Worm (Caenorhabditis elegans) whole organism, L1 larva: ENCODE results near the gene M88.4.

Source experiments
- C04F5.9 ChIP-seq: sonication (generic microtip); optimal IDR thresholded peaks from 2 replicates; lab custom pipeline; 2016; ENCODE audit warnings: missing genetic modification characterization, missing compliant biosample characterization
- C16A3.4 ChIP-seq: fragments of 150-350 bp; optimal IDR thresholded peaks from 2 replicates; lab custom pipeline; 2014; ENCODE audit warnings: missing biosample characterization, missing genetic modification characterization
- C34B4.2 ChIP-seq: sonication (generic microtip); optimal IDR thresholded peaks from 2 replicates; lab custom pipeline; 2017; ENCODE audit warnings: mild to moderate bottlenecking, missing genetic modification characterization, missing compliant biosample characterization
- Y116A8C.19 ChIP-seq: sonication (generic microtip); optimal IDR thresholded peaks from 2 replicates; lab custom pipeline; 2016; ENCODE audit warnings: missing compliant biosample characterization, missing genetic modification characterization, borderline replicate concordance
- aha-1 ChIP-seq: fragments of 150-350 bp; optimal IDR thresholded peaks from 2 replicates; lab custom pipeline; 2014; ENCODE audit warnings: missing biosample characterization, missing genetic modification characterization
- blmp-1 ChIP-seq: fragments of 150-350 bp; optimal IDR thresholded peaks from 2 replicates; lab custom pipeline; 2014; ENCODE audit warnings: missing biosample characterization, missing genetic modification characterization
- ceh-63 ChIP-seq: fragments of 200-800 bp; sonication (Bioruptor generic); optimal IDR thresholded peaks from 2 replicates; lab custom pipeline; 2018; ENCODE audit warnings: mild to moderate bottlenecking, missing genetic modification characterization, missing compliant biosample characterization
- ceh-8 ChIP-seq: fragments of 200-800 bp; sonication (Bioruptor generic); optimal IDR thresholded peaks from 2 replicates; lab custom pipeline; 2018; ENCODE audit warnings: mild to moderate bottlenecking, missing genetic modification characterization, moderate library complexity, missing compliant biosample characterization
- ces-1 ChIP-seq: fragments of 150-350 bp; optimal IDR thresholded peaks from 2 replicates; lab custom pipeline; 2014; ENCODE audit warnings: missing biosample characterization, missing genetic modification reagents, missing genetic modification characterization
- dpl-1 ChIP-seq, 3 experiments: fragments of 150-350 bp in 2 of 3; sonication (generic microtip) in 1 of 3; optimal IDR thresholded peaks; 2 replicates each; lab custom pipeline; 2014 to 2017; ENCODE audit warnings: missing biosample characterization in 3 of 3, missing genetic modification characterization in 3 of 3, missing genetic modification reagents in 3 of 3
- egl-13 ChIP-seq: sonication (generic microtip); optimal IDR thresholded peaks from 2 replicates; lab custom pipeline; 2016; ENCODE audit warnings: missing genotype, missing genetic modification reagents, missing genetic modification characterization, missing compliant biosample characterization
- elt-2 ChIP-seq: sonication (generic microtip); optimal IDR thresholded peaks from 2 replicates; lab custom pipeline; 2016; ENCODE audit warnings: missing genetic modification characterization, mild to moderate bottlenecking, inconsistent platforms, missing compliant biosample characterization, missing genetic modification reagents
- ets-5 ChIP-seq: fragments of 200-800 bp; sonication (Bioruptor generic); IDR thresholded peaks from 2 replicates; pipeline ENCODE4 v1.3.6; 2022; ENCODE audit warnings: missing genetic modification characterization, missing compliant biosample characterization
- fkh-10 ChIP-seq: sonication (generic microtip); optimal IDR thresholded peaks from 2 replicates; lab custom pipeline; 2017; ENCODE audit warnings: missing biosample characterization, missing genetic modification reagents, missing genetic modification characterization
- fos-1 ChIP-seq: fragments of 150-350 bp; optimal IDR thresholded peaks from 2 replicates; lab custom pipeline; 2014; ENCODE audit warnings: missing biosample characterization, missing genetic modification characterization
- grh-1 ChIP-seq: fragments of 200-800 bp; sonication (Bioruptor generic); IDR thresholded peaks from 2 replicates; pipeline ENCODE4 v1.3.6; 2022; ENCODE audit warnings: missing genetic modification reagents, missing genetic modification characterization, missing compliant biosample characterization
- hlh-17 ChIP-seq: fragments of 200-800 bp; sonication (Bioruptor generic); optimal IDR thresholded peaks from 2 replicates; lab custom pipeline; 2018; ENCODE audit warnings: missing genetic modification characterization, mild to moderate bottlenecking, missing compliant biosample characterization, moderate library complexity, borderline replicate concordance
- hlh-4 ChIP-seq: sonication (generic microtip); optimal IDR thresholded peaks from 2 replicates; lab custom pipeline; 2016; ENCODE audit warnings: mild to moderate bottlenecking, missing genetic modification characterization, missing compliant biosample characterization
- hpl-2 ChIP-seq: fragments of 150-350 bp; optimal IDR thresholded peaks from 2 replicates; lab custom pipeline; 2014; ENCODE audit warnings: missing biosample characterization, missing genetic modification reagents, missing genetic modification characterization
- lin-13 ChIP-seq: fragments of 150-350 bp; optimal IDR thresholded peaks from 2 replicates; lab custom pipeline; 2014; ENCODE audit warnings: missing biosample characterization, missing genetic modification reagents, missing genetic modification characterization
- lin-35 ChIP-seq, 2 experiments: fragments of 150-350 bp; optimal IDR thresholded peaks; 2 replicates each; lab custom pipeline; 2014; ENCODE audit warnings: missing biosample characterization in 2 of 2, missing genetic modification characterization in 2 of 2, missing genetic modification reagents in 2 of 2
- lin-39 ChIP-seq: fragments of 150-350 bp; optimal IDR thresholded peaks from 2 replicates; lab custom pipeline; 2014; ENCODE audit warnings: missing biosample characterization, missing genetic modification reagents, missing genetic modification characterization
- lir-3 ChIP-seq: sonication (generic microtip); optimal IDR thresholded peaks from 2 replicates; lab custom pipeline; 2016; ENCODE audit warnings: mild to moderate bottlenecking, missing genetic modification characterization, moderate library complexity, missing compliant biosample characterization; ENCODE audit not compliant: poor library complexity
- mab-9 ChIP-seq: fragments of 200-800 bp; sonication (Bioruptor generic); IDR thresholded peaks from 2 replicates; pipeline ENCODE4 v1.3.6; 2022; ENCODE audit warnings: missing genetic modification reagents, missing genetic modification characterization, missing compliant biosample characterization
- mdl-1 ChIP-seq, 2 experiments: fragments of 150-350 bp; optimal IDR thresholded peaks; 2 replicates each; lab custom pipeline; 2014 to 2017; ENCODE audit warnings: missing biosample characterization in 2 of 2, missing genetic modification characterization in 2 of 2, inconsistent platforms in 1 of 2
- mef-2 ChIP-seq: fragments of 150-350 bp; optimal IDR thresholded peaks from 2 replicates; lab custom pipeline; 2014; ENCODE audit warnings: missing biosample characterization, missing genetic modification characterization
- nhr-12 ChIP-seq: sonication (generic microtip); optimal IDR thresholded peaks from 2 replicates; lab custom pipeline; 2017; ENCODE audit warnings: missing biosample characterization, missing genetic modification characterization
- nhr-19 ChIP-seq: fragments of 200-800 bp; sonication (Bioruptor generic); conservative IDR thresholded peaks from 2 replicates; pipeline ENCODE4 v1.3.6; 2022; ENCODE audit warnings: missing genetic modification characterization, missing compliant biosample characterization
- nhr-20 ChIP-seq: sonication (generic microtip); optimal IDR thresholded peaks from 2 replicates; lab custom pipeline; 2016; ENCODE audit warnings: mild to moderate bottlenecking, missing genetic modification characterization, missing compliant biosample characterization
- nhr-237 ChIP-seq: fragments of 150-350 bp; optimal IDR thresholded peaks from 2 replicates; lab custom pipeline; 2014; ENCODE audit warnings: missing biosample characterization, missing genetic modification characterization
- nhr-28 ChIP-seq: fragments of 150-350 bp; optimal IDR thresholded peaks from 2 replicates; lab custom pipeline; 2014; ENCODE audit warnings: missing biosample characterization, missing genetic modification characterization
- nhr-71 ChIP-seq: sonication (generic microtip); optimal IDR thresholded peaks from 2 replicates; lab custom pipeline; 2016; ENCODE audit warnings: mild to moderate bottlenecking, missing genetic modification characterization, moderate library complexity, missing compliant biosample characterization
- nhr-76 ChIP-seq: sonication (generic microtip); optimal IDR thresholded peaks from 2 replicates; lab custom pipeline; 2017; ENCODE audit warnings: missing biosample characterization, missing genetic modification characterization
- nhr-77 ChIP-seq: fragments of 150-350 bp; optimal IDR thresholded peaks from 2 replicates; lab custom pipeline; 2014; ENCODE audit warnings: missing biosample characterization, missing genetic modification characterization
- nhr-84 ChIP-seq: sonication (generic microtip); optimal IDR thresholded peaks from 2 replicates; lab custom pipeline; 2017; ENCODE audit warnings: missing biosample characterization, missing genetic modification characterization
- pqm-1 ChIP-seq: sonication (generic microtip); optimal IDR thresholded peaks from 3 replicates; lab custom pipeline; 2017; ENCODE audit warnings: missing biosample characterization, missing genetic modification characterization
- skn-1 ChIP-seq: fragments of 150-350 bp; optimal IDR thresholded peaks from 2 replicates; lab custom pipeline; 2014; ENCODE audit warnings: missing biosample characterization, missing genetic modification characterization
- snpc-4 ChIP-seq: fragments of 150-350 bp; optimal IDR thresholded peaks from 2 replicates; lab custom pipeline; 2014; ENCODE audit warnings: missing biosample characterization, missing genetic modification characterization
- snu-23 ChIP-seq: sonication (generic microtip); optimal IDR thresholded peaks from 2 replicates; lab custom pipeline; 2016; ENCODE audit warnings: missing genetic modification characterization, missing compliant biosample characterization
- sox-4 ChIP-seq: sonication (generic microtip); optimal IDR thresholded peaks from 2 replicates; lab custom pipeline; 2016; ENCODE audit warnings: missing genetic modification characterization, missing compliant biosample characterization
- sptf-1 ChIP-seq: fragments of 150-350 bp; optimal IDR thresholded peaks from 2 replicates; lab custom pipeline; 2014; ENCODE audit warnings: missing biosample characterization, missing genetic modification characterization
- sup-37 ChIP-seq: fragments of 200-800 bp; sonication (Bioruptor generic); optimal IDR thresholded peaks from 2 replicates; lab custom pipeline; 2018; ENCODE audit warnings: mild to moderate bottlenecking, missing genetic modification characterization, missing compliant biosample characterization
- swsn-7 ChIP-seq: sonication (generic microtip); optimal IDR thresholded peaks from 2 replicates; lab custom pipeline; 2016; ENCODE audit warnings: missing genetic modification characterization, missing compliant biosample characterization
- unc-98 ChIP-seq: fragments of 200-800 bp; sonication (Bioruptor generic); IDR thresholded peaks from 2 replicates; pipeline ENCODE4 v1.3.6; 2022; ENCODE audit warnings: missing genetic modification characterization, missing compliant biosample characterization
- vab-15 ChIP-seq: sonication (generic microtip); optimal IDR thresholded peaks from 2 replicates; lab custom pipeline; 2017; ENCODE audit warnings: missing genotype, mild to moderate bottlenecking, missing genetic modification characterization, missing compliant biosample characterization
- xbp-1 ChIP-seq: sonication (generic microtip); optimal IDR thresholded peaks from 2 replicates; lab custom pipeline; 2016; ENCODE audit warnings: missing genetic modification characterization, missing compliant biosample characterization
- zag-1 ChIP-seq: fragments of 150-350 bp; optimal IDR thresholded peaks from 2 replicates; lab custom pipeline; 2014; ENCODE audit warnings: missing biosample characterization, missing genetic modification characterization
- zip-4 ChIP-seq: fragments of 200-800 bp; sonication (Bioruptor generic); optimal IDR thresholded peaks from 2 replicates; lab custom pipeline; 2018; ENCODE audit warnings: mild to moderate bottlenecking, missing genetic modification characterization, moderate library complexity, missing compliant biosample characterization

The M88.4 gene

DNA sequence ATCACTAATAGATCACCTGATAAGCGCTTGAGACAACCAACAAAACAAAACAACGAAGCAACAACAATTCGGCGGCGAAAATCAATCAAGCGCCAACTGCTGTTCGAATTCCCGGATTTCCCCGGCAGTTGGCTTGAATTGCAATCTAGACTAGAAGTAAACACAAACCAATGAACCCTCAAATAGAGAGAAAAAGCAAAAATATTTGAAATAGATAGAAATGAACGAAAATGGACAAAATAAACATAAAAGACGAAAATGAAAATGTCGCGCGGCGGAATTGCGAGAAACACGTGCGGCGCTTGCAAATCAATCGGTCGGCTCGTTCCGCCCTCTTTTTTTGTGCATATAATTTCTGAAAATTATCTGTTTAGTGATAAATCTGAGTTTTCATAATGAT is 19.6 kb downstream of the M88.4 start, which contains the start of gene idhg-1 (continued):
- TF ChIP-seq C16A3.4 (tag; lab: Kevin White, UChicago) (peak; percentile 64), lin-39 (peak; percentile 35), nhr-237 (no peak), skn-1 (tag; lab: Kevin White, UChicago) (peak; percentile 49), snpc-4 (tag; lab: Kevin White, UChicago) (peak; percentile 58), nhr-28 (tag; lab: Kevin White, UChicago) (no peak), C04F5.9 (tag; lab: Kevin White, UChicago) (no peak), snu-23 (GFP tag; lab: Kevin White, UChicago) (peak; percentile 85), unc-98 (GFP tag; lab: Robert Waterston, UW) (no peak), dpl-1 (GFP tag; optimal IDR thresholded peaks at IDR 0.05; lab: Kevin White, UChicago) (peak; percentile 47 to 61 (median 58)), lin-13 (peak; percentile 41), sptf-1 (tag; lab: Kevin White, UChicago) (no peak), hlh-17 (no peak), grh-1 (GFP tag; lab: Robert Waterston, UW) (no peak), fos-1 (no peak), nhr-20 (tag; lab: Kevin White, UChicago) (peak; percentile 72), blmp-1 (tag; lab: Kevin White, UChicago) (peak; percentile 33), pqm-1 (no peak), ets-5 (no peak), nhr-84 (tag; lab: Kevin White, UChicago) (peak; percentile 26), mab-9 (no peak), mef-2 (tag; lab: Kevin White, UChicago) (no peak), hlh-4 (no peak), nhr-19 (GFP tag; lab: Robert Waterston, UW) (peak; percentile 88), zip-4 (GFP tag; lab: Kevin White, UChicago) (no peak), nhr-12 (tag; lab: Kevin White, UChicago) (no peak), elt-2 (tag; lab: Kevin White, UChicago) (peak; percentile 67), xbp-1 (peak; percentile 71), hpl-2 (GFP tag; lab: Kevin White, UChicago) (no peak), lir-3 (peak; percentile 63), swsn-7 (peak; percentile 84), sox-4 (tag; lab: Kevin White, UChicago) (peak; percentile 24), lin-35 (GFP tag; optimal IDR thresholded peaks at IDR 0.05; lab: Kevin White, UChicago) (peak; percentile 19 to 63), zag-1 (no peak), Y116A8C.19 (tag; lab: Kevin White, UChicago) (no peak), nhr-71 (tag; lab: Kevin White, UChicago) (peak; percentile 80), egl-13 (tag; lab: Kevin White, UChicago) (peak; percentile 40), ceh-8 (GFP tag; lab: Kevin White, UChicago) (no peak), ces-1 (GFP tag; lab: Kevin White, UChicago) (no peak), fkh-10 (no peak), C34B4.2 (tag; lab: Kevin White, UChicago) (no peak), nhr-77 (peak; percentile 9), nhr-76 (no peak), vab-15 (tag; lab: Kevin White, UChicago) (peak; percentile 3), sup-37 (no peak), mdl-1 (tag; optimal IDR thresholded peaks at IDR 0.05; lab: Kevin White, UChicago) (no peak), aha-1 (tag; lab: Kevin White, UChicago) (no peak), ceh-63 (no peak)
